Worm (Caenorhabditis elegans) whole organism, young adult: ENCODE data around the gene atx-3.
A peak's percentile ranks its signal among the peaks of the same experiment; 100 is the strongest.

ENCODE experiments used
- B0019.2 ChIP-seq: fragments of 200-800 bp; sonication (Bioruptor generic); conservative IDR thresholded peaks from 2 replicates; pipeline ENCODE4 v1.3.6; 2022; ENCODE audit warnings: missing genetic modification reagents, missing genetic modification characterization, missing compliant biosample characterization
- B0035.1 ChIP-seq: sonication (generic microtip); optimal IDR thresholded peaks from 2 replicates; lab custom pipeline; 2016; ENCODE audit warnings: missing genetic modification characterization, mild to moderate bottlenecking, missing compliant biosample characterization, missing genotype, missing genetic modification reagents
- D2030.7 ChIP-seq: fragments of 200-800 bp; sonication (Bioruptor generic); IDR thresholded peaks from 2 replicates; pipeline ENCODE4 v1.3.6; 2022; ENCODE audit warnings: missing genetic modification reagents, missing genetic modification characterization, missing compliant biosample characterization
- F10E7.11 ChIP-seq: sonication (generic microtip); optimal IDR thresholded peaks from 2 replicates; lab custom pipeline; 2017; ENCODE audit warnings: mild to moderate bottlenecking, missing genetic modification characterization, moderate library complexity, missing compliant biosample characterization
- F23B12.7 ChIP-seq: sonication (generic microtip); optimal IDR thresholded peaks from 2 replicates; lab custom pipeline; 2017; ENCODE audit warnings: missing genetic modification characterization, mild to moderate bottlenecking, missing compliant biosample characterization, antibody characterized with exemption, moderate library complexity; ENCODE audit not compliant: insufficient read depth
- F37B4.10 ChIP-seq: fragments of 200-800 bp; sonication (Bioruptor generic); IDR thresholded peaks from 2 replicates; pipeline ENCODE4 v1.3.6; 2022; ENCODE audit warnings: missing genetic modification characterization, missing compliant biosample characterization
- F39B2.1 ChIP-seq: fragments of 200-800 bp; sonication (Bioruptor generic); IDR thresholded peaks from 2 replicates; pipeline ENCODE4 v1.3.6; 2022; ENCODE audit warnings: missing genetic modification reagents, missing genetic modification characterization, missing compliant biosample characterization
- F57A8.1 ChIP-seq: fragments of 200-800 bp; sonication (Bioruptor generic); optimal IDR thresholded peaks from 2 replicates; lab custom pipeline; 2018; ENCODE audit warnings: mild to moderate bottlenecking, missing genetic modification characterization, moderate library complexity, missing compliant biosample characterization
- F57C9.4 ChIP-seq: sonication (generic microtip); optimal IDR thresholded peaks from 2 replicates; lab custom pipeline; 2017; ENCODE audit warnings: mild to moderate bottlenecking, missing genetic modification characterization, missing compliant biosample characterization
- K11D2.4 ChIP-seq: fragments of 200-800 bp; sonication (Bioruptor generic); IDR thresholded peaks from 2 replicates; pipeline ENCODE4 v1.3.6; 2022; ENCODE audit warnings: missing genetic modification reagents, missing genetic modification characterization, missing compliant biosample characterization
- ama-1 ChIP-seq, 3 experiments: fragments of 150-350 bp in 1 of 3; sonication (generic microtip) in 2 of 3; optimal IDR thresholded peaks; 2 replicates each; lab custom pipeline; 2014 to 2018; ENCODE audit warnings: missing biosample characterization in 2 of 3, missing genetic modification characterization in 2 of 3, missing genetic modification reagents in 2 of 3
- athp-1 ChIP-seq: sonication (generic microtip); optimal IDR thresholded peaks from 2 replicates; lab custom pipeline; 2017; ENCODE audit warnings: mild to moderate bottlenecking, missing genetic modification characterization, missing compliant biosample characterization
- attf-3 ChIP-seq: fragments of 200-800 bp; sonication (Bioruptor generic); conservative IDR thresholded peaks from 2 replicates; pipeline ENCODE4 v1.3.6; 2022; ENCODE audit warnings: missing genetic modification reagents, missing genetic modification characterization, missing compliant biosample characterization
- ceh-40 ChIP-seq: fragments of 200-800 bp; sonication (Bioruptor generic); IDR thresholded peaks from 2 replicates; pipeline ENCODE4 v1.3.6; 2022; ENCODE audit warnings: missing genetic modification characterization, missing compliant biosample characterization
- ceh-58 ChIP-seq: fragments of 200-800 bp; sonication (Bioruptor generic); IDR thresholded peaks from 2 replicates; pipeline ENCODE4 v1.3.6; 2022; ENCODE audit warnings: missing genetic modification characterization, missing compliant biosample characterization
- dox-1 ChIP-seq: fragments of 200-800 bp; sonication (Bioruptor generic); IDR thresholded peaks from 2 replicates; pipeline ENCODE4 v1.3.6; 2022; ENCODE audit warnings: missing genetic modification reagents, missing genetic modification characterization, missing compliant biosample characterization
- efl-1 ChIP-seq: fragments of 150-350 bp; optimal IDR thresholded peaks from 2 replicates; lab custom pipeline; 2014; ENCODE audit warnings: missing biosample characterization, missing genetic modification reagents, missing genetic modification characterization
- ets-4 ChIP-seq: fragments of 200-800 bp; sonication (Bioruptor generic); optimal IDR thresholded peaks from 2 replicates; lab custom pipeline; 2018; ENCODE audit warnings: mild to moderate bottlenecking, missing genetic modification characterization, missing compliant biosample characterization
- gei-17 ChIP-seq: fragments of 200-800 bp; sonication (Bioruptor generic); optimal IDR thresholded peaks from 2 replicates; lab custom pipeline; 2018; ENCODE audit warnings: mild to moderate bottlenecking, missing genetic modification characterization, missing compliant biosample characterization
- hmg-1.2 ChIP-seq: fragments of 200-800 bp; sonication (Bioruptor generic); IDR thresholded peaks from 2 replicates; pipeline ENCODE4 v1.3.6; 2022; ENCODE audit warnings: missing genetic modification reagents, missing genetic modification characterization, missing compliant biosample characterization
- hsf-1 ChIP-seq: fragments of 200-800 bp; sonication (Bioruptor generic); IDR thresholded peaks from 2 replicates; pipeline ENCODE4 v1.3.6; 2022; ENCODE audit warnings: missing genetic modification reagents, missing genetic modification characterization, missing compliant biosample characterization
- let-526 ChIP-seq: fragments of 200-800 bp; sonication (Bioruptor generic); IDR thresholded peaks from 2 replicates; pipeline ENCODE4 v1.3.6; 2022; ENCODE audit warnings: missing genetic modification reagents, missing genetic modification characterization, missing compliant biosample characterization
- lin-35 ChIP-seq, 3 experiments: fragments of 150-350 bp in 2 of 3; sonication (generic microtip) in 1 of 3; optimal IDR thresholded peaks; 2 replicates each; lab custom pipeline; 2014 to 2018; ENCODE audit warnings: missing biosample characterization in 3 of 3, missing genetic modification characterization in 3 of 3, missing genetic modification reagents in 3 of 3
- lin-40 ChIP-seq: sonication (generic microtip); optimal IDR thresholded peaks from 2 replicates; lab custom pipeline; 2016; ENCODE audit warnings: missing genetic modification characterization, mild to moderate bottlenecking, missing compliant biosample characterization, missing genotype, missing genetic modification reagents
- lsl-1 ChIP-seq: fragments of 200-800 bp; sonication (Bioruptor generic); optimal IDR thresholded peaks from 2 replicates; lab custom pipeline; 2018; ENCODE audit warnings: mild to moderate bottlenecking, missing genetic modification characterization, moderate library complexity, missing compliant biosample characterization
- madf-6 ChIP-seq: fragments of 200-800 bp; sonication (Bioruptor generic); IDR thresholded peaks from 2 replicates; pipeline ENCODE4 v1.3.6; 2022; ENCODE audit warnings: missing genetic modification reagents, missing genetic modification characterization, missing compliant biosample characterization
- mel-28 ChIP-seq: sonication (generic microtip); optimal IDR thresholded peaks from 2 replicates; lab custom pipeline; 2016; ENCODE audit warnings: borderline replicate concordance, mild to moderate bottlenecking, missing genetic modification characterization, missing compliant biosample characterization
- mes-4 ChIP-seq: sonication (generic microtip); optimal IDR thresholded peaks from 2 replicates; lab custom pipeline; 2016; ENCODE audit warnings: missing genotype, missing genetic modification characterization, missing compliant biosample characterization
- nfyb-1 ChIP-seq: fragments of 200-800 bp; sonication (Bioruptor generic); IDR thresholded peaks from 2 replicates; pipeline ENCODE4 v1.3.6; 2022; ENCODE audit warnings: missing genetic modification reagents, missing genetic modification characterization, missing compliant biosample characterization
- nhr-80 ChIP-seq: sonication (generic microtip); optimal IDR thresholded peaks from 2 replicates; lab custom pipeline; 2016; ENCODE audit warnings: missing genetic modification characterization, missing compliant biosample characterization
- pbrm-1 ChIP-seq: fragments of 200-800 bp; sonication (Bioruptor generic); IDR thresholded peaks from 2 replicates; pipeline ENCODE4 v1.3.6; 2022; ENCODE audit warnings: missing genetic modification reagents, missing genetic modification characterization, missing compliant biosample characterization
- pha-4 ChIP-seq: fragments of 150-350 bp; sonication (generic microtip); optimal IDR thresholded peaks from 2 replicates; lab custom pipeline; 2014; ENCODE audit warnings: missing biosample characterization, missing genetic modification reagents, missing genetic modification characterization
- rcor-1 ChIP-seq: fragments of 200-800 bp; sonication (Bioruptor generic); IDR thresholded peaks from 2 replicates; pipeline ENCODE4 v1.3.6; 2022; ENCODE audit warnings: missing genetic modification reagents, missing genetic modification characterization, missing compliant biosample characterization
- rpc-1 ChIP-seq, 2 experiments: fragments of 150-350 bp in 1 of 2; sonication (generic microtip) in 1 of 2; optimal IDR thresholded peaks; 2 replicates each; lab custom pipeline; 2014 to 2018; ENCODE audit warnings: missing biosample characterization in 1 of 2, missing genetic modification characterization in 1 of 2, missing genetic modification reagents in 1 of 2, missing genotype in 1 of 2
- snpc-1.1 ChIP-seq: sonication (generic microtip); optimal IDR thresholded peaks from 2 replicates; lab custom pipeline; 2017; ENCODE audit warnings: missing genetic modification characterization, mild to moderate bottlenecking, missing compliant biosample characterization, antibody characterized with exemption, moderate library complexity, missing genotype, missing genetic modification reagents; ENCODE audit not compliant: insufficient read depth
- snpc-4 ChIP-seq, 5 experiments: fragments of 150-350 bp in 1 of 5; sonication (generic microtip) in 4 of 5; optimal IDR thresholded peaks; 2 replicates each; lab custom pipeline; 2014 to 2018; ENCODE audit warnings: missing genetic modification characterization in 5 of 5, missing biosample characterization in 3 of 5, antibody characterized with exemption in 2 of 5, mild to moderate bottlenecking in 2 of 5, missing compliant biosample characterization in 2 of 5, missing genotype in 2 of 5, moderate library complexity in 2 of 5, missing genetic modification reagents in 1 of 5
- sptf-2 ChIP-seq: fragments of 200-800 bp; sonication (Bioruptor generic); optimal IDR thresholded peaks from 2 replicates; lab custom pipeline; 2018; ENCODE audit warnings: mild to moderate bottlenecking, missing genetic modification characterization, missing compliant biosample characterization
- tlf-1 ChIP-seq: fragments of 200-800 bp; sonication (Bioruptor generic); optimal IDR thresholded peaks from 2 replicates; lab custom pipeline; 2018; ENCODE audit warnings: mild to moderate bottlenecking, missing genetic modification characterization, missing compliant biosample characterization
- xnd-1 ChIP-seq: sonication (generic microtip); optimal IDR thresholded peaks from 2 replicates; lab custom pipeline; 2016; ENCODE audit warnings: missing genotype, missing genetic modification reagents, missing genetic modification characterization, missing compliant biosample characterization
- zfh-2 ChIP-seq: fragments of 200-800 bp; sonication (Bioruptor generic); conservative IDR thresholded peaks from 2 replicates; pipeline ENCODE4 v1.3.6; 2022; ENCODE audit warnings: missing genetic modification reagents, missing genetic modification characterization, missing compliant biosample characterization
- ztf-22 ChIP-seq: fragments of 200-800 bp; sonication (Bioruptor generic); optimal IDR thresholded peaks from 2 replicates; lab custom pipeline; 2018; ENCODE audit warnings: mild to moderate bottlenecking, missing genetic modification characterization, moderate library complexity, missing compliant biosample characterization
- ztf-28 ChIP-seq: fragments of 200-800 bp; sonication (Bioruptor generic); IDR thresholded peaks from 2 replicates; pipeline ENCODE4 v1.3.6; 2022; ENCODE audit warnings: missing genetic modification reagents, missing genetic modification characterization, missing compliant biosample characterization
- ztf-3 ChIP-seq: fragments of 200-800 bp; sonication (Bioruptor generic); optimal IDR thresholded peaks from 2 replicates; lab custom pipeline; 2018; ENCODE audit warnings: mild to moderate bottlenecking, missing genetic modification characterization, missing compliant biosample characterization

The atx-3 gene

ce11 chrV:15563477-15563876 is 13.8 kb downstream of the atx-3 start:
- TF ChIP-seq ztf-28 (GFP tag; lab: Robert Waterston, UW) (no peak), F57C9.4 (tag; lab: Kevin White, UChicago) (no peak), pha-4 (tag; lab: Kevin White, UChicago) (no peak), D2030.7 (no peak), sptf-2 (no peak), B0019.2 (GFP tag; lab: Robert Waterston, UW) (no peak), zfh-2 (GFP tag; lab: Robert Waterston, UW) (no peak), ama-1 (optimal IDR thresholded peaks at IDR 0.05; lab: Kevin White, UChicago) (no peak), ama-1 (GFP tag; optimal IDR thresholded peaks at IDR 0.05; lab: Kevin White, UChicago) (no peak), ets-4 (no peak)
- TF ChIP-seq, all 124 proteins: peak for 0

- no peak for TF ChIP-seq efl-1 (GFP tag; lab: Kevin White, UChicago)
- no peak for TF ChIP-seq dox-1 (GFP tag; lab: Robert Waterston, UW)
- TF ChIP-seq lin-35 (GFP tag; optimal IDR thresholded peaks at IDR 0.05; lab: Kevin White, UChicago): no peak
- TF ChIP-seq rpc-1 (optimal IDR thresholded peaks at IDR 0.05; lab: Kevin White, UChicago): no peak
- TF ChIP-seq rpc-1 (tag; optimal IDR thresholded peaks at IDR 0.05; lab: Kevin White, UChicago): no peak
- peak; percentile 66; the same call in 1 of the 2 replicates for TF ChIP-seq nfyb-1 (GFP tag; lab: Robert Waterston, UW)
- TF ChIP-seq ztf-3 (GFP tag; lab: Kevin White, UChicago): no peak
- no peak for TF ChIP-seq nhr-80 (tag; lab: Kevin White, UChicago)
- no peak for TF ChIP-seq let-526 (GFP tag; lab: Robert Waterston, UW)
- peak; percentile 46 for TF ChIP-seq zfh-2 (GFP tag; lab: Robert Waterston, UW)
- no peak for TF ChIP-seq madf-6
- no peak for TF ChIP-seq F23B12.7 (tag; lab: Kevin White, UChicago)
- TF ChIP-seq pbrm-1 (GFP tag; lab: Robert Waterston, UW): no peak
- TF ChIP-seq F57A8.1 (GFP tag; lab: Kevin White, UChicago): no peak
- no peak for TF ChIP-seq mel-28 (tag; lab: Kevin White, UChicago)
- no peak for TF ChIP-seq F10E7.11
- no peak for TF ChIP-seq attf-3 (GFP tag; lab: Robert Waterston, UW)
- no peak for TF ChIP-seq ztf-22 (GFP tag; lab: Kevin White, UChicago)
These were observed 14.7 kb downstream of the atx-3 start for ce11 chrV:15562541-15562940.

- TF ChIP-seq F39B2.1 (GFP tag; lab: Robert Waterston, UW): no peak
- TF ChIP-seq efl-1 (GFP tag; lab: Kevin White, UChicago): no peak
- no peak for TF ChIP-seq tlf-1
- TF ChIP-seq F37B4.10 (GFP tag; lab: Robert Waterston, UW): no peak
- TF ChIP-seq ets-4: no peak
- TF ChIP-seq rcor-1 (GFP tag; lab: Robert Waterston, UW): no peak
- no peak for TF ChIP-seq gei-17 (GFP tag; lab: Kevin White, UChicago)
These were observed 17.5 kb downstream of the atx-3 start for ce11 chrV:15559729-15560128.

- TF ChIP-seq hsf-1 (GFP tag; lab: Robert Waterston, UW) (no peak), nfyb-1 (GFP tag; lab: Robert Waterston, UW) (no peak), F23B12.7 (tag; lab: Kevin White, UChicago) (no peak), ceh-40 (no peak), hmg-1.2 (GFP tag; lab: Robert Waterston, UW) (no peak), D2030.7 (no peak), ceh-58 (GFP tag; lab: Robert Waterston, UW) (no peak), xnd-1 (no peak), snpc-4 (GFP tag; optimal IDR thresholded peaks at IDR 0.05; lab: Kevin White, UChicago) (no peak), snpc-4 (tag; optimal IDR thresholded peaks at IDR 0.05; lab: Kevin White, UChicago) (no peak), B0019.2 (GFP tag; lab: Robert Waterston, UW) (no peak), K11D2.4 (GFP tag; lab: Robert Waterston, UW) (no peak), madf-6 (no peak), mes-4 (tag; lab: Kevin White, UChicago) (no peak), athp-1 (tag; lab: Kevin White, UChicago) (no peak), snpc-1.1 (tag; lab: Kevin White, UChicago) (no peak), lin-40 (no peak), B0035.1 (tag; lab: Kevin White, UChicago) (no peak), lsl-1 (GFP tag; lab: Kevin White, UChicago) (no peak)
These were observed 18.2 kb downstream of the atx-3 start, which contains the start of gene acr-18 for ce11 chrV:15559047-15559446. Gene acr-18 (minus strand): TSS chrV:15559147.
